Fruit fly (Drosophila melanogaster): ENCODE measurements around the gene CG42300.

The CG42300 gene

dm6 chrX:15587433-15587832 lies 31.6 kb upstream of the CG42300 start, which contains the start of gene Alp11:
TSS of gene Alp11 (plus strand) at chrX:15587733.
- TF ChIP-seq CG30403 (GFP tag; optimal IDR thresholded peaks at IDR 0.05), result no peak
- TF ChIP-seq peb (GFP tag; IDR thresholded peaks at IDR 0.05), result no peak

- TF ChIP-seq trem (tag; optimal IDR thresholded peaks at IDR 0.05) (no peak), sc (optimal IDR thresholded peaks at IDR 0.05) (no peak), sc (GFP tag; optimal IDR thresholded peaks at IDR 0.05) (no peak), Taf1 (GFP tag; IDR thresholded peaks at IDR 0.05) (no peak), CG17829 (tag; optimal IDR thresholded peaks at IDR 0.05) (no peak), Oli (tag; optimal IDR thresholded peaks at IDR 0.05) (no peak), CG4820 (GFP tag; optimal IDR thresholded peaks at IDR 0.05) (no peak), Hand (GFP tag; optimal IDR thresholded peaks at IDR 0.05) (no peak), eyg (GFP tag; optimal IDR thresholded peaks at IDR 0.05) (no peak), CG16779 (GFP tag; IDR thresholded peaks at IDR 0.05) (no peak), CG8388 (GFP tag; optimal IDR thresholded peaks at IDR 0.05) (no peak), twi (tag; optimal IDR thresholded peaks at IDR 0.05) (peak; percentile 96), CG2116 (GFP tag; optimal IDR thresholded peaks at IDR 0.05) (no peak), CG2889 (GFP tag; IDR thresholded peaks at IDR 0.05) (no peak), CG13624 (GFP tag; optimal IDR thresholded peaks at IDR 0.05) (no peak), CG16863 (GFP tag; optimal IDR thresholded peaks at IDR 0.05) (no peak), dan (GFP tag; IDR thresholded peaks at IDR 0.05) (no peak), CG16813 (GFP tag; IDR thresholded peaks at IDR 0.05; ENCODE audit: partially characterized antibody) (0 out of 3 replicates have a peak, but pooled peaks have one; percentile 10), CG4730 (GFP tag; IDR thresholded peaks at IDR 0.05) (no peak), CG13424 (tag; optimal IDR thresholded peaks at IDR 0.05) (no peak), CG8924 (tag; optimal IDR thresholded peaks at IDR 0.05) (no peak), CG15696 (tag; optimal IDR thresholded peaks at IDR 0.05) (no peak), CG1024 (GFP tag; IDR thresholded peaks at IDR 0.05) (no peak), dm (GFP tag; optimal IDR thresholded peaks at IDR 0.05) (peak; percentile 76), bigmax (GFP tag; optimal IDR thresholded peaks at IDR 0.05) (peak; percentile 81), p53 (GFP tag; optimal IDR thresholded peaks at IDR 0.05) (peak; percentile 86), oc (tag; optimal IDR thresholded peaks at IDR 0.05) (no peak), CG14014 (GFP tag; IDR thresholded peaks at IDR 0.05) (no peak), CG17385 (GFP tag; optimal IDR thresholded peaks at IDR 0.05) (peak; percentile 27), CG15479 (GFP tag; optimal IDR thresholded peaks at IDR 0.05) (peak; percentile 6)
Measured at dm6 chrX:15583842-15584441, 28.1 kb upstream of the CG42300 start.

- TF ChIP-seq vfl (GFP tag; optimal IDR thresholded peaks at IDR 0.05) (peak; percentile 43), gcm (GFP tag; optimal IDR thresholded peaks at IDR 0.05) (no peak), dmrt99B (tag; optimal IDR thresholded peaks at IDR 0.05) (no peak), Atf6 (GFP tag; IDR thresholded peaks at IDR 0.05) (0 out of 2 replicates have a peak, but pooled peaks have one; percentile 38), crp (GFP tag; optimal IDR thresholded peaks at IDR 0.05) (peak in 1 of 2 experiments; percentile 25), inv (GFP tag; IDR thresholded peaks at IDR 0.05; ENCODE audit: partially characterized antibody) (peak; percentile 95), CG2875 (GFP tag; optimal IDR thresholded peaks at IDR 0.05) (no peak), Dll (GFP tag; IDR thresholded peaks at IDR 0.05; ENCODE audit: partially characterized antibody) (peak; percentile 98), CG16813 (GFP tag; IDR thresholded peaks at IDR 0.05; ENCODE audit: partially characterized antibody) (peak; percentile 96), Mes4 (GFP tag; optimal IDR thresholded peaks at IDR 0.05) (no peak), CG8478 (optimal IDR thresholded peaks at IDR 0.05) (no peak), NC2β (GFP tag; optimal IDR thresholded peaks at IDR 0.05) (peak; percentile 47), CTCF (GFP tag; optimal IDR thresholded peaks at IDR 0.05) (peak; percentile 26), Ets97D (GFP tag; optimal IDR thresholded peaks at IDR 0.05) (peak; percentile 51), CG1233 (GFP tag; optimal IDR thresholded peaks at IDR 0.05) (peak; percentile 12), mld (GFP tag; IDR thresholded peaks at IDR 0.05; ENCODE audit: partially characterized antibody) (peak; percentile 85; the same call in 2 of the 3 replicates), stwl (tag; optimal IDR thresholded peaks at IDR 0.05) (peak; percentile 62), tna (GFP tag; IDR thresholded peaks at IDR 0.05; ENCODE audit: partially characterized antibody) (peak; percentile 82), onecut (GFP tag; IDR thresholded peaks at IDR 0.05) (no peak)
Measured at dm6 chrX:15582853-15583252, 27.0 kb upstream of the CG42300 start, which contains the start of the genes CG9215 and CG8097. TSS of gene CG9215 (minus strand) at chrX:15582874. TSS of gene CG8097 (plus strand) at chrX:15583159.

Data from whole organism, embryonic.